Worm (Caenorhabditis elegans): ENCODE measurements around the gene T09A5.14.

The T09A5.14 gene

ce11 chrII:7789605-7790004 is 42.5 kb upstream of the T09A5.14 start:
- TF ChIP-seq ztf-18 (tag; optimal IDR thresholded peaks at IDR 0.05) = no peak
- no peak for TF ChIP-seq Y53G8AR.9 (GFP tag; conservative IDR thresholded peaks at IDR 0.05)
- TF ChIP-seq egl-44 (GFP tag; IDR thresholded peaks at IDR 0.05) = no peak
- TF ChIP-seq C06A6.2 (GFP tag; conservative IDR thresholded peaks at IDR 0.05) = no peak
- TF ChIP-seq ets-4 (GFP tag; optimal IDR thresholded peaks at IDR 0.05) = no peak
- no peak for TF ChIP-seq nhr-120 (GFP tag; IDR thresholded peaks at IDR 0.05)
- TF ChIP-seq tbp1 (GFP tag; optimal IDR thresholded peaks at IDR 0.05) = no peak
- TF ChIP-seq let-526 (GFP tag; IDR thresholded peaks at IDR 0.05) = no peak
- no peak for TF ChIP-seq madf-8 (GFP tag; conservative IDR thresholded peaks at IDR 0.05)

- no peak for TF ChIP-seq lsl-1 (GFP tag; optimal IDR thresholded peaks at IDR 0.05)
- no peak for TF ChIP-seq pha-4 (tag; optimal IDR thresholded peaks at IDR 0.05)
- TF ChIP-seq ztf-26 (tag; optimal IDR thresholded peaks at IDR 0.05) = peak; percentile 42
- TF ChIP-seq mcd-1 (GFP tag; IDR thresholded peaks at IDR 0.05) = 0 out of 2 replicates have a peak, but pooled peaks have one; percentile 8
- TF ChIP-seq F37B4.10 (GFP tag; IDR thresholded peaks at IDR 0.05) = 0 out of 2 replicates have a peak, but pooled peaks have one; percentile 18
- peak; percentile 43 for TF ChIP-seq ama-1 (optimal IDR thresholded peaks at IDR 0.05)
- TF ChIP-seq ama-1 (GFP tag; optimal IDR thresholded peaks at IDR 0.05) = no peak
- peak; percentile 11 for TF ChIP-seq lin-40 (tag; optimal IDR thresholded peaks at IDR 0.05)
Observed at ce11 chrII:7790324-7790898, 41.7 kb upstream of the T09A5.14 start, which contains the start of gene srlf-1. Gene srlf-1 (plus strand): TSS chrII:7790591.

ce11 chrII:7791408-7792050 is 40.6 kb upstream of the T09A5.14 start:
- TF ChIP-seq nhr-120 (GFP tag; IDR thresholded peaks at IDR 0.05) (no peak), him-1 (tag; optimal IDR thresholded peaks at IDR 0.05) (no peak), ceh-27 (GFP tag; optimal IDR thresholded peaks at IDR 0.05) (no peak), ceh-100 (GFP tag; IDR thresholded peaks at IDR 0.05) (no peak), efl-1 (GFP tag; optimal IDR thresholded peaks at IDR 0.05) (no peak), snpc-1.1 (tag; optimal IDR thresholded peaks at IDR 0.05; ENCODE audit: insufficient read depth) (no peak), ceh-40 (GFP tag; IDR thresholded peaks at IDR 0.05) (no peak), Y67H2A.10 (GFP tag; conservative IDR thresholded peaks at IDR 0.05) (no peak), rpc-1 (optimal IDR thresholded peaks at IDR 0.05) (no peak), rpc-1 (tag; optimal IDR thresholded peaks at IDR 0.05) (no peak)

- TF ChIP-seq mel-28 (tag; optimal IDR thresholded peaks at IDR 0.05; ENCODE audit: borderline replicate concordance) = no peak
- TF ChIP-seq attf-6 (GFP tag; IDR thresholded peaks at IDR 0.05) = no peak
- no peak for TF ChIP-seq F57A8.1 (GFP tag; optimal IDR thresholded peaks at IDR 0.05)
Observed at ce11 chrII:7792514-7792913, 39.6 kb upstream of the T09A5.14 start.

- TF ChIP-seq lin-54 (GFP tag; optimal IDR thresholded peaks at IDR 0.05) = no peak
- no peak for TF ChIP-seq nfyb-1 (GFP tag; IDR thresholded peaks at IDR 0.05)
- no peak for TF ChIP-seq snpc-3.4 (tag; optimal IDR thresholded peaks at IDR 0.05)
- no peak for TF ChIP-seq xnd-1 (tag; optimal IDR thresholded peaks at IDR 0.05)
- TF ChIP-seq atf-7 (tag; optimal IDR thresholded peaks at IDR 0.05) = no peak
- TF ChIP-seq sdz-38 (tag; optimal IDR thresholded peaks at IDR 0.05) = no peak
- TF ChIP-seq nfya-1 (tag; optimal IDR thresholded peaks at IDR 0.05; ENCODE audit: borderline replicate concordance, insufficient read depth) = no peak
- TF ChIP-seq unc-62 (GFP tag; optimal IDR thresholded peaks at IDR 0.05) = no peak
- no peak for TF ChIP-seq somi-1 (GFP tag; optimal IDR thresholded peaks at IDR 0.05)
- TF ChIP-seq hsf-1 (GFP tag; IDR thresholded peaks at IDR 0.05) = no peak
- no peak for TF ChIP-seq ceh-40 (GFP tag; IDR thresholded peaks at IDR 0.05)
Observed at ce11 chrII:7794222-7794621, 37.9 kb upstream of the T09A5.14 start, which contains the start of gene glr-4. Gene glr-4 (minus strand): TSS chrII:7794322.

Measured in whole organism, young adult.